Worm (Caenorhabditis elegans): ENCODE measurements around the gene clec-138.

The clec-138 gene

DNA sequence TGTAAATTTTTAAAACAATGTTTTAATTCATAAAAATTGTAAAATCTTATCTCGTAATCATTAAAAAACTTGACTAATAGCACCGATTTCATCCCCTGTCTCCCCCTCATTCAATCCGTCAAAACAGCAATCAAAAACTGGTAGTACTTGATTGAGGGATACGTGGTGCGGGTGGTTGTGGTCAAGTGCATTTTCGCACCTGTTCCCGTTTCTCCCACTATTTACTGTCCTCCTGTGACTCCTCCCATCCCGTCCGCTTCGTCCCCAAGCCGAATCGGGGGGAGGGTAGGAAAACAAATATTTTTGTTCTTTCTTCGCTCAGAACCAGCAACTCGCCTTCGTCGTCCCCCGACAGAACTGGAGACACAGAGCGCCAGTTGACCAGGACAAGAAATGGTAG is 29.2 kb upstream of the clec-138 start, which contains the start of gene lgc-27:
Gene lgc-27, plus strand, starts transcription at position 301 of the 400 bp plus-strand sequence.
- no peak for TF ChIP-seq nhr-232 (tag; optimal IDR thresholded peaks at IDR 0.05)
- peak; percentile 44 for TF ChIP-seq tbx-2 (tag; optimal IDR thresholded peaks at IDR 0.05)

ce11 chrII:4640748-4641147 is 21.1 kb upstream of the clec-138 start:
- TF ChIP-seq nfya-1 (tag; optimal IDR thresholded peaks at IDR 0.05) (peak; percentile 38), ref-2 (tag; optimal IDR thresholded peaks at IDR 0.05) (peak; percentile 22), ceh-31 (tag; optimal IDR thresholded peaks at IDR 0.05) (no peak)

- TF ChIP-seq elt-2 (tag; optimal IDR thresholded peaks at IDR 0.05) (no peak), fkh-10 (GFP tag; optimal IDR thresholded peaks at IDR 0.05) (no peak), F13H6.1 (tag; optimal IDR thresholded peaks at IDR 0.05) (no peak), ama-1 (optimal IDR thresholded peaks at IDR 0.05) (no peak), hlh-8 (tag; optimal IDR thresholded peaks at IDR 0.05) (no peak), ztf-16 (tag; optimal IDR thresholded peaks at IDR 0.05) (no peak), sox-2 (GFP tag; IDR thresholded peaks at IDR 0.05) (no peak), hlh-6 (tag; optimal IDR thresholded peaks at IDR 0.05) (no peak), ceh-34 (tag; optimal IDR thresholded peaks at IDR 0.05) (no peak)
These were observed 19.3 kb upstream of the clec-138 start for ce11 chrII:4638891-4639290.

DNA sequence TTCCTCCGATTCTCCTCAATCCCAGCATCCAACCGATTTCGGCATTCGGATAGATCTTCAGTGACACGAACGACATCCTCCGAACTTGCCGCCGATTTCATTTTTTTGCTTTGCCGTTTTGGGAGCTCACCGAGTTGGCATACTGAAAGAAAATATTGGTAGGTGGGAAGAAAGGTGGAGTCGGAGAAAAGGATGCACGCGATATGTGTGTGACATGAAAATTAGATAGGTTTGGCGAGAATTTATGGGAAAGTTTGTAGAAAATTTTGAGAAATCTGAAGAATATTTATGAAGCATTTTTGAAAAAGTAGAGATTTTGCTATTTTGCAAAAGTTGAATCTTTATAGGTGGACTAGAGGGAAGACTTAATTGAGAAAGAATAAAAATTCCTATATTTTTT is 18.6 kb upstream of the clec-138 start, which contains the start of gene che-10:
Gene che-10, minus strand, starts transcription at position 101 of the 400 bp plus-strand sequence.
- TF ChIP-seq sdc-2 (tag; optimal IDR thresholded peaks at IDR 0.05) (no peak), npax-4 (tag; optimal IDR thresholded peaks at IDR 0.05) (no peak), hlh-13 (GFP tag; optimal IDR thresholded peaks at IDR 0.05) (no peak), sox-2 (GFP tag; IDR thresholded peaks at IDR 0.05) (no peak), ets-4 (tag; optimal IDR thresholded peaks at IDR 0.05) (no peak), ztf-16 (tag; optimal IDR thresholded peaks at IDR 0.05) (no peak), ceh-24 (tag; optimal IDR thresholded peaks at IDR 0.05) (no peak), unc-55 (GFP tag; optimal IDR thresholded peaks at IDR 0.05) (no peak), ceh-9 (tag; optimal IDR thresholded peaks at IDR 0.05) (no peak), hlh-6 (tag; optimal IDR thresholded peaks at IDR 0.05) (no peak), mec-3 (tag; optimal IDR thresholded peaks at IDR 0.05; ENCODE audit: borderline replicate concordance) (no peak), unc-42 (tag; optimal IDR thresholded peaks at IDR 0.05) (no peak), fkh-6 (tag; optimal IDR thresholded peaks at IDR 0.05) (no peak), hlh-15 (tag; optimal IDR thresholded peaks at IDR 0.05) (no peak), nhr-232 (tag; optimal IDR thresholded peaks at IDR 0.05) (no peak), K02D7.2 (tag; optimal IDR thresholded peaks at IDR 0.05) (no peak)

ce11 chrII:4631479-4631878 is 11.9 kb upstream of the clec-138 start:
- no peak for TF ChIP-seq hlh-15 (tag; optimal IDR thresholded peaks at IDR 0.05)
- TF ChIP-seq ceh-19 (GFP tag; optimal IDR thresholded peaks at IDR 0.05): no peak
- TF ChIP-seq hlh-13 (GFP tag; optimal IDR thresholded peaks at IDR 0.05): no peak
- no peak for TF ChIP-seq ztf-16 (tag; optimal IDR thresholded peaks at IDR 0.05)
- no peak for TF ChIP-seq pax-1 (tag; optimal IDR thresholded peaks at IDR 0.05)
- TF ChIP-seq elt-4 (tag; optimal IDR thresholded peaks at IDR 0.05): no peak

DNA sequence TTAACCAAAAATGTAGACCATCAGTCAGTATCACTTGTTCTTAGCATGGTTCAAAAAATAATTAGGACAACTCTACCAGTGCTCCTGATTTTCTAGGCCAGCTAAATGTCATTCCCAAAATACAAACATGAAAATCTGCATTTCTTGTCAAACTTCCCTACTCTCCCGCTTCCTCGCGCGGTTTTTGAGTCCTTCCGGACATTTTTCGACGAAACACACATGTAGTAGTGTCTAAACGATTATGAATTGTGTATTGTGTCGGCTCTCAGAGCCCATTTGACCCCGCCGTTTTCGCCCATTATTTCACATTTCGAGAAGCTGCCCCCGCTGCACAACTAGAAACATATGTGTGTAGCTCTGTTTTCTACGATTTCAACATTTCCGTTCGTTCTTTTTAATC is 7.0 kb upstream of the clec-138 start, which contains the start of gene F35D11.1:
Gene F35D11.1, plus strand, starts transcription at position 301 of the 400 bp plus-strand sequence.
- TF ChIP-seq pat-9 (tag; optimal IDR thresholded peaks at IDR 0.05) (no peak), lin-11 (tag; optimal IDR thresholded peaks at IDR 0.05) (no peak), pros-1 (tag; optimal IDR thresholded peaks at IDR 0.05) (no peak), pha-4 (tag; optimal IDR thresholded peaks at IDR 0.05) (no peak), T23F11.4 (GFP tag; optimal IDR thresholded peaks at IDR 0.05) (no peak), ceh-6 (GFP tag; optimal IDR thresholded peaks at IDR 0.05) (no peak), ceh-22 (tag; optimal IDR thresholded peaks at IDR 0.05) (no peak), ceh-9 (tag; optimal IDR thresholded peaks at IDR 0.05) (no peak), ceh-18 (tag; optimal IDR thresholded peaks at IDR 0.05) (no peak), gmeb-2 (tag; optimal IDR thresholded peaks at IDR 0.05) (no peak), ahr-1 (tag; optimal IDR thresholded peaks at IDR 0.05) (no peak), sox-2 (GFP tag; IDR thresholded peaks at IDR 0.05) (no peak), K02D7.2 (tag; optimal IDR thresholded peaks at IDR 0.05) (no peak)
